Worm (Caenorhabditis elegans): ENCODE measurements around the gene F54D10.9.

ce11 chrII:3815445-3816208 is 16.7 kb downstream of the F54D10.9 start:
- TF ChIP-seq dao-5 (tag; optimal IDR thresholded peaks at IDR 0.05) (no peak), W03F9.2 (tag; optimal IDR thresholded peaks at IDR 0.05) (no peak), him-1 (tag; optimal IDR thresholded peaks at IDR 0.05) (no peak)

Measured in whole organism, L4/young adult.